Worm (Caenorhabditis elegans) whole organism, L1 larva: Measurements from ENCODE around the gene rab-14.

Source experiments
- C04F5.9 ChIP-seq: sonication (generic microtip); optimal IDR thresholded peaks from 2 replicates; lab custom pipeline; 2016; ENCODE audit warnings: missing genetic modification characterization, missing compliant biosample characterization
- C16A3.4 ChIP-seq: fragments of 150-350 bp; optimal IDR thresholded peaks from 2 replicates; lab custom pipeline; 2014; ENCODE audit warnings: missing biosample characterization, missing genetic modification characterization
- Y116A8C.19 ChIP-seq: sonication (generic microtip); optimal IDR thresholded peaks from 2 replicates; lab custom pipeline; 2016; ENCODE audit warnings: missing compliant biosample characterization, missing genetic modification characterization, borderline replicate concordance
- aha-1 ChIP-seq: fragments of 150-350 bp; optimal IDR thresholded peaks from 2 replicates; lab custom pipeline; 2014; ENCODE audit warnings: missing biosample characterization, missing genetic modification characterization
- ama-1 ChIP-seq: fragments of 150-350 bp; optimal IDR thresholded peaks from 2 replicates; lab custom pipeline; 2014
- blmp-1 ChIP-seq: fragments of 150-350 bp; optimal IDR thresholded peaks from 2 replicates; lab custom pipeline; 2014; ENCODE audit warnings: missing biosample characterization, missing genetic modification characterization
- ceh-63 ChIP-seq: fragments of 200-800 bp; sonication (Bioruptor generic); optimal IDR thresholded peaks from 2 replicates; lab custom pipeline; 2018; ENCODE audit warnings: mild to moderate bottlenecking, missing genetic modification characterization, missing compliant biosample characterization
- dpl-1 ChIP-seq, 3 experiments: fragments of 150-350 bp in 2 of 3; sonication (generic microtip) in 1 of 3; optimal IDR thresholded peaks; 2 replicates each; lab custom pipeline; 2014 to 2017; ENCODE audit warnings: missing biosample characterization in 3 of 3, missing genetic modification characterization in 3 of 3, missing genetic modification reagents in 3 of 3
- dsc-1 ChIP-seq: sonication (generic microtip); optimal IDR thresholded peaks from 2 replicates; lab custom pipeline; 2016; ENCODE audit warnings: mild to moderate bottlenecking, missing genetic modification characterization, missing compliant biosample characterization
- elt-2 ChIP-seq: sonication (generic microtip); optimal IDR thresholded peaks from 2 replicates; lab custom pipeline; 2016; ENCODE audit warnings: missing genetic modification characterization, mild to moderate bottlenecking, inconsistent platforms, missing compliant biosample characterization, missing genetic modification reagents
- elt-3 ChIP-seq, 6 experiments: fragments of 150-350 bp in 1 of 6; sonication (generic microtip); optimal IDR thresholded peaks; 2 replicates each; lab custom pipeline; 2017 to 2018; ENCODE audit warnings: missing biosample characterization in 6 of 6, missing genetic modification characterization in 6 of 6, inconsistent platforms in 1 of 6
- ets-5 ChIP-seq: fragments of 200-800 bp; sonication (Bioruptor generic); IDR thresholded peaks from 2 replicates; pipeline ENCODE4 v1.3.6; 2022; ENCODE audit warnings: missing genetic modification characterization, missing compliant biosample characterization
- fkh-4 ChIP-seq: sonication (generic microtip); optimal IDR thresholded peaks from 2 replicates; lab custom pipeline; 2016; ENCODE audit warnings: missing compliant biosample characterization, missing genetic modification characterization, borderline replicate concordance
- fkh-8 ChIP-seq: sonication (generic microtip); optimal IDR thresholded peaks from 2 replicates; lab custom pipeline; 2016; ENCODE audit warnings: mild to moderate bottlenecking, missing genetic modification characterization, missing compliant biosample characterization
- fos-1 ChIP-seq: fragments of 150-350 bp; optimal IDR thresholded peaks from 2 replicates; lab custom pipeline; 2014; ENCODE audit warnings: missing biosample characterization, missing genetic modification characterization
- hlh-4 ChIP-seq: sonication (generic microtip); optimal IDR thresholded peaks from 2 replicates; lab custom pipeline; 2016; ENCODE audit warnings: mild to moderate bottlenecking, missing genetic modification characterization, missing compliant biosample characterization
- irx-1 ChIP-seq: sonication (generic microtip); optimal IDR thresholded peaks from 2 replicates; lab custom pipeline; 2016; ENCODE audit warnings: missing genetic modification characterization, missing compliant biosample characterization
- isw-1 ChIP-seq: fragments of 200-800 bp; sonication (Bioruptor generic); IDR thresholded peaks from 2 replicates; pipeline ENCODE4 v1.3.6; 2022; ENCODE audit warnings: missing genetic modification characterization, missing compliant biosample characterization
- jun-1 ChIP-seq: fragments of 150-350 bp; optimal IDR thresholded peaks from 2 replicates; lab custom pipeline; 2014; ENCODE audit warnings: missing biosample characterization, missing genetic modification reagents, missing genetic modification characterization
- lin-14 ChIP-seq: fragments of 200-800 bp; sonication (Bioruptor generic); optimal IDR thresholded peaks from 2 replicates; lab custom pipeline; 2018; ENCODE audit warnings: mild to moderate bottlenecking, missing genetic modification characterization, moderate library complexity, missing compliant biosample characterization
- lin-35 ChIP-seq, 2 experiments: fragments of 150-350 bp; optimal IDR thresholded peaks; 2 replicates each; lab custom pipeline; 2014; ENCODE audit warnings: missing biosample characterization in 2 of 2, missing genetic modification characterization in 2 of 2, missing genetic modification reagents in 2 of 2
- lin-39 ChIP-seq: fragments of 150-350 bp; optimal IDR thresholded peaks from 2 replicates; lab custom pipeline; 2014; ENCODE audit warnings: missing biosample characterization, missing genetic modification reagents, missing genetic modification characterization
- lir-3 ChIP-seq: sonication (generic microtip); optimal IDR thresholded peaks from 2 replicates; lab custom pipeline; 2016; ENCODE audit warnings: mild to moderate bottlenecking, missing genetic modification characterization, moderate library complexity, missing compliant biosample characterization; ENCODE audit not compliant: poor library complexity
- lsy-2 ChIP-seq, 2 experiments: fragments of 150-350 bp; optimal IDR thresholded peaks; 2 replicates each; lab custom pipeline; 2014; ENCODE audit warnings: missing biosample characterization in 2 of 2, missing genetic modification characterization in 2 of 2
- mdl-1 ChIP-seq, 2 experiments: fragments of 150-350 bp; optimal IDR thresholded peaks; 2 replicates each; lab custom pipeline; 2014 to 2017; ENCODE audit warnings: missing biosample characterization in 2 of 2, missing genetic modification characterization in 2 of 2, inconsistent platforms in 1 of 2
- mef-2 ChIP-seq: fragments of 150-350 bp; optimal IDR thresholded peaks from 2 replicates; lab custom pipeline; 2014; ENCODE audit warnings: missing biosample characterization, missing genetic modification characterization
- nhr-12 ChIP-seq: sonication (generic microtip); optimal IDR thresholded peaks from 2 replicates; lab custom pipeline; 2017; ENCODE audit warnings: missing biosample characterization, missing genetic modification characterization
- nhr-19 ChIP-seq: fragments of 200-800 bp; sonication (Bioruptor generic); conservative IDR thresholded peaks from 2 replicates; pipeline ENCODE4 v1.3.6; 2022; ENCODE audit warnings: missing genetic modification characterization, missing compliant biosample characterization
- nhr-71 ChIP-seq: sonication (generic microtip); optimal IDR thresholded peaks from 2 replicates; lab custom pipeline; 2016; ENCODE audit warnings: mild to moderate bottlenecking, missing genetic modification characterization, moderate library complexity, missing compliant biosample characterization
- nhr-76 ChIP-seq: sonication (generic microtip); optimal IDR thresholded peaks from 2 replicates; lab custom pipeline; 2017; ENCODE audit warnings: missing biosample characterization, missing genetic modification characterization
- nhr-85 ChIP-seq: sonication (generic microtip); peaks from one replicate; lab custom pipeline; 2016; ENCODE audit warnings: missing genetic modification characterization, inconsistent platforms, missing compliant biosample characterization
- nhr-90 ChIP-seq: sonication (generic microtip); optimal IDR thresholded peaks from 2 replicates; lab custom pipeline; 2016; ENCODE audit warnings: mild to moderate bottlenecking, missing genetic modification characterization, missing compliant biosample characterization; ENCODE audit not compliant: poor library complexity
- pax-3 ChIP-seq: fragments of 200-800 bp; sonication (Bioruptor generic); optimal IDR thresholded peaks from 2 replicates; lab custom pipeline; 2018; ENCODE audit warnings: mild to moderate bottlenecking, missing genetic modification characterization, moderate library complexity, missing compliant biosample characterization
- rnt-1 ChIP-seq: sonication (generic microtip); optimal IDR thresholded peaks from 2 replicates; lab custom pipeline; 2016; ENCODE audit warnings: mild to moderate bottlenecking, missing genetic modification characterization, moderate library complexity, missing compliant biosample characterization
- snu-23 ChIP-seq: sonication (generic microtip); optimal IDR thresholded peaks from 2 replicates; lab custom pipeline; 2016; ENCODE audit warnings: missing genetic modification characterization, missing compliant biosample characterization
- sptf-1 ChIP-seq: fragments of 150-350 bp; optimal IDR thresholded peaks from 2 replicates; lab custom pipeline; 2014; ENCODE audit warnings: missing biosample characterization, missing genetic modification characterization
- sup-37 ChIP-seq: fragments of 200-800 bp; sonication (Bioruptor generic); optimal IDR thresholded peaks from 2 replicates; lab custom pipeline; 2018; ENCODE audit warnings: mild to moderate bottlenecking, missing genetic modification characterization, missing compliant biosample characterization
- swsn-7 ChIP-seq: sonication (generic microtip); optimal IDR thresholded peaks from 2 replicates; lab custom pipeline; 2016; ENCODE audit warnings: missing genetic modification characterization, missing compliant biosample characterization
- tlp-1 ChIP-seq: fragments of 150-350 bp; optimal IDR thresholded peaks from 2 replicates; lab custom pipeline; 2014; ENCODE audit warnings: missing biosample characterization, missing genetic modification characterization
- unc-130 ChIP-seq: fragments of 150-350 bp; optimal IDR thresholded peaks from 2 replicates; lab custom pipeline; 2017; ENCODE audit warnings: missing biosample characterization, missing genetic modification characterization, inconsistent platforms
- unc-30 ChIP-seq: sonication (generic microtip); optimal IDR thresholded peaks from 2 replicates; lab custom pipeline; 2017; ENCODE audit warnings: missing biosample characterization, missing genetic modification characterization
- unc-62 ChIP-seq: fragments of 150-350 bp; optimal IDR thresholded peaks from 2 replicates; lab custom pipeline; 2014; ENCODE audit warnings: missing biosample characterization, missing genetic modification reagents, missing genetic modification characterization
- unc-86 ChIP-seq: sonication (generic microtip); optimal IDR thresholded peaks from 2 replicates; lab custom pipeline; 2016; ENCODE audit warnings: missing genetic modification characterization, missing compliant biosample characterization
- unc-98 ChIP-seq: fragments of 200-800 bp; sonication (Bioruptor generic); IDR thresholded peaks from 2 replicates; pipeline ENCODE4 v1.3.6; 2022; ENCODE audit warnings: missing genetic modification characterization, missing compliant biosample characterization

The rab-14 gene

ce11 chrX:15630340-15630739, 23.9 kb upstream of the rab-14 start, which contains the start of gene K09E9.4:
TSS of gene K09E9.4 (minus strand) at chrX:15630440.
- no peak for TF ChIP-seq fkh-4

DNA sequence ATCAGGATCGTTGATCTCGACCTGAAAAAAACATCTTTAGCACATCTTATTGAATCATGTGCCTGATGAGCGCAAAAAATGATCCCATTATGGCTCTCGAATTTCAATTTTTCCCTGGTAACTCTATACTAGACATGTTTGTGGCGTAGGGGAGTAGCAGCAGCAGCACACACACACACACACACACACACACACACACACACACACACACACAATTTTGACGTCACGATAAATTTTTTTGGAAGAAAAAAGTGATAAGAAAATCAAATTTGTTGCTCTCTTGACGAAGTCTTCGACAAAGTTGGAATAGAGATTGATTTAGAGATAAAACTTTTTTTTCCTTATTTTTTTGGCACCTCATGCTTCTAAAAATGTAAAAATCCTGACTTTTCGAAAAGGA, 23.2 kb upstream of the rab-14 start:
- peak; percentile 40 for TF ChIP-seq nhr-71 (tag; lab: Kevin White, UChicago)
- 0 out of 2 replicates have a peak, but pooled peaks have one; percentile 4 for TF ChIP-seq nhr-19
- TF ChIP-seq ceh-63 = no peak
- TF ChIP-seq lin-14 = peak; percentile 42
- TF ChIP-seq elt-2 (tag; lab: Kevin White, UChicago) = peak; percentile 62
- TF ChIP-seq fkh-8 = peak; percentile 6

ce11 chrX:15628945-15629344, 22.5 kb upstream of the rab-14 start:
- TF ChIP-seq sptf-1 (tag; lab: Kevin White, UChicago) = no peak
- no peak for TF ChIP-seq lir-3 (tag; lab: Kevin White, UChicago)
- no peak for TF ChIP-seq ama-1
- TF ChIP-seq unc-30 (tag; lab: Kevin White, UChicago) = no peak
- no peak for TF ChIP-seq nhr-90 (tag; lab: Kevin White, UChicago)
- TF ChIP-seq fkh-8 = no peak
- no peak for TF ChIP-seq ets-5 (GFP tag; lab: Robert Waterston, UW)
- no peak for TF ChIP-seq hlh-4
- no peak for TF ChIP-seq tlp-1 (tag; lab: Kevin White, UChicago)
- TF ChIP-seq jun-1 = no peak
- no peak for TF ChIP-seq mdl-1 (tag; optimal IDR thresholded peaks at IDR 0.05; lab: Kevin White, UChicago)

ce11 chrX:15627814-15628213, 21.4 kb upstream of the rab-14 start:
- TF ChIP-seq rnt-1 (tag; lab: Kevin White, UChicago) (no peak), lin-39 (tag; lab: Kevin White, UChicago) (peak; percentile 31), tlp-1 (tag; lab: Kevin White, UChicago) (no peak), mdl-1 (tag; optimal IDR thresholded peaks at IDR 0.05; lab: Kevin White, UChicago) (no peak), jun-1 (no peak), irx-1 (tag; lab: Kevin White, UChicago) (peak; percentile 4), nhr-85 (tag; lab: Kevin White, UChicago) (peak; percentile 71), lin-14 (peak; percentile 86), ceh-63 (no peak), unc-130 (tag; lab: Kevin White, UChicago) (no peak), dpl-1 (GFP tag; optimal IDR thresholded peaks at IDR 0.05; lab: Kevin White, UChicago) (no peak), C16A3.4 (tag; lab: Kevin White, UChicago) (no peak), pax-3 (tag; lab: Kevin White, UChicago) (no peak), unc-86 (tag; lab: Kevin White, UChicago) (no peak), isw-1 (GFP tag; lab: Robert Waterston, UW) (no peak)

DNA sequence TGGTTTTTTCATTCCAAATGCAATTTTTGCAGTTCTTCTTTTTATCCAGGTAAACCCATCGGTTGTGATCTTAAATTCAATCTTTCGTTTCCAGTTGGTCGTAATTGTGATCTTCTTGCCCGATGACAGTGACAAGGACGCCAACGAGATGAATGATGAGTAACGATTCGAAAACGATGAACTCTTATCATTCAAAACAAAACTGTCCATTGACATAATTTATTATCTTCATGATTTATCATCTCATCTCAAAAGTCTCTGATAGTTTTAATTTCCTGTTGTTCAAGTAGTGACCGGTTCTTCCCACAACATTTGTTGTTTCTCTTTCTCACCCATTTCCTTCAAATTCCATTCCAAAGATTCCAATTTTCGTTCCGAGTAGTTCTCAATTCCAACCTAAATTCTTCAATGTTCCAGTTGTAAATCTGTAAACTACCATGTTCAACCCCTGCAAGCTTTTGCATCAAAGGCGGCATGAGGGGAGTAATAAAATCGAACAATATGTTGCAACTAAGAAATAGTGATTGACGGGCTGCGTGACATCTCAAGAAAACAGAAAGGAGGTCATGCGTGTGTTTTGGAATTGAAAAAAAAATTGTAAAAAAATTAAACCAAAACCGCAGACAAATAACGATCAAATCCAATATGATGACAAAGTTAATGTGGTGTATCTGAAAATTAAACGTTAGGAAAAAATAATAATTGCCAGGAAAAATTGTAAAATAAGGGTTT, 19.9 kb upstream of the rab-14 start:
- TF ChIP-seq blmp-1 (tag; lab: Kevin White, UChicago) = peak; percentile 31
- TF ChIP-seq swsn-7 (tag; lab: Kevin White, UChicago) = no peak
- no peak for TF ChIP-seq ama-1
- TF ChIP-seq mdl-1 (tag; optimal IDR thresholded peaks at IDR 0.05; lab: Kevin White, UChicago) = no peak
- no peak for TF ChIP-seq lsy-2 (tag; optimal IDR thresholded peaks at IDR 0.05; lab: Kevin White, UChicago)
- no peak for TF ChIP-seq nhr-12 (tag; lab: Kevin White, UChicago)
- no peak for TF ChIP-seq unc-62 (GFP tag; lab: Kevin White, UChicago)
- TF ChIP-seq isw-1 (GFP tag; lab: Robert Waterston, UW) = no peak
- no peak for TF ChIP-seq fos-1 (tag; lab: Kevin White, UChicago)
- peak; percentile 40 for TF ChIP-seq snu-23 (GFP tag; lab: Kevin White, UChicago)
- TF ChIP-seq unc-98 (GFP tag; lab: Robert Waterston, UW) = no peak
- no peak for TF ChIP-seq ets-5 (GFP tag; lab: Robert Waterston, UW)
- TF ChIP-seq nhr-19 = 0 out of 2 replicates have a peak, but pooled peaks have one; percentile 19
- no peak for TF ChIP-seq sup-37 (GFP tag; lab: Kevin White, UChicago)
- no peak for TF ChIP-seq nhr-76 (tag; lab: Kevin White, UChicago)
- TF ChIP-seq lin-39 (tag; lab: Kevin White, UChicago) = no peak
- no peak for TF ChIP-seq dsc-1 (tag; lab: Kevin White, UChicago)
- no peak for TF ChIP-seq sptf-1 (tag; lab: Kevin White, UChicago)
- no peak for TF ChIP-seq lin-35 (GFP tag; optimal IDR thresholded peaks at IDR 0.05; lab: Kevin White, UChicago)
- peak in 3 of 6 experiments; percentile 19 to 80 (median 62) for TF ChIP-seq elt-3 (tag; optimal IDR thresholded peaks at IDR 0.05; lab: Kevin White, UChicago)
- TF ChIP-seq aha-1 = no peak
- TF ChIP-seq Y116A8C.19 (tag; lab: Kevin White, UChicago) = no peak
- TF ChIP-seq mef-2 (tag; lab: Kevin White, UChicago) = no peak
- no peak for TF ChIP-seq C04F5.9 (tag; lab: Kevin White, UChicago)
